Fruit fly (Drosophila melanogaster) whole organism, pupa: ENCODE data around the gene CG13898.

Source experiments
- CG10348 ChIP-seq: fragments of 200-800 bp; sonication (Bioruptor generic); IDR thresholded peaks from 2 replicates; pipeline ENCODE4 v1.3.6; 2022; ENCODE audit warnings: missing biosample characterization, missing genetic modification characterization
- CG12605 ChIP-seq: fragments of 200-800 bp; sonication (Bioruptor generic); IDR thresholded peaks from 2 replicates; pipeline ENCODE4 v1.3.6; 2022; ENCODE audit warnings: missing biosample characterization, missing genetic modification characterization
- CG13204 ChIP-seq: fragments of 200-800 bp; sonication (Bioruptor generic); optimal IDR thresholded peaks from 2 replicates; lab custom pipeline; 2018; ENCODE audit warnings: missing biosample characterization, mild to moderate bottlenecking, missing genetic modification characterization, moderate library complexity
- CG14655 ChIP-seq: fragments of 200-800 bp; sonication (Bioruptor generic); optimal IDR thresholded peaks from 3 replicates; lab custom pipeline; 2017; ENCODE audit warnings: mild to moderate bottlenecking, missing biosample characterization, missing genetic modification reagents, missing genetic modification characterization
- CG15710 ChIP-seq: fragments of 200-800 bp; sonication (Bioruptor generic); optimal IDR thresholded peaks from 2 replicates; lab custom pipeline; 2018; ENCODE audit warnings: missing biosample characterization, mild to moderate bottlenecking, missing genetic modification characterization, moderate library complexity
- CG17806 ChIP-seq: fragments of 200-800 bp; sonication (Bioruptor generic); optimal IDR thresholded peaks from 2 replicates; lab custom pipeline; 2018; ENCODE audit warnings: missing biosample characterization, mild to moderate bottlenecking, missing genetic modification characterization, moderate library complexity
- CG32121 ChIP-seq: fragments of 200-800 bp; sonication (Bioruptor generic); IDR thresholded peaks from 2 replicates; pipeline ENCODE4 v1.3.6; 2022; ENCODE audit warnings: missing biosample characterization, missing genetic modification characterization
- CG34367 ChIP-seq: fragments of 200-800 bp; sonication (Bioruptor generic); optimal IDR thresholded peaks from 2 replicates; lab custom pipeline; 2018; ENCODE audit warnings: missing biosample characterization, mild to moderate bottlenecking, missing genetic modification characterization
- CG4496 ChIP-seq: fragments of 200-800 bp; sonication (Bioruptor generic); IDR thresholded peaks from 3 replicates; pipeline ENCODE4 v1.3.6; 2022; ENCODE audit warnings: missing biosample characterization, missing genetic modification characterization
- CG8159 ChIP-seq: fragments of 200-800 bp; sonication (Bioruptor generic); optimal IDR thresholded peaks from 3 replicates; lab custom pipeline; 2018; ENCODE audit warnings: missing biosample characterization, mild to moderate bottlenecking, missing genetic modification characterization, moderate library complexity
- CG8301 ChIP-seq: fragments of 200-800 bp; sonication (Bioruptor generic); optimal IDR thresholded peaks from 2 replicates; lab custom pipeline; 2018; ENCODE audit warnings: missing biosample characterization, mild to moderate bottlenecking, missing genetic modification characterization
- CG9948 ChIP-seq: fragments of 200-800 bp; sonication (Bioruptor generic); optimal IDR thresholded peaks from 2 replicates; lab custom pipeline; 2018; ENCODE audit warnings: missing biosample characterization, mild to moderate bottlenecking, missing genetic modification characterization, moderate library complexity
- D1 ChIP-seq: fragments of 200-800 bp; sonication (Bioruptor generic); optimal IDR thresholded peaks from 2 replicates; lab custom pipeline; 2018; ENCODE audit warnings: missing biosample characterization, mild to moderate bottlenecking, missing genetic modification characterization, moderate library complexity
- EcR ChIP-seq: fragments of 200-800 bp; sonication (Bioruptor generic); optimal IDR thresholded peaks from 3 replicates; lab custom pipeline; 2019; ENCODE audit warnings: missing biosample characterization, missing genetic modification characterization, mild to moderate bottlenecking, moderate library complexity, missing genetic modification reagents
- Ets98B ChIP-seq: fragments of 200-800 bp; sonication (Bioruptor generic); IDR thresholded peaks from 2 replicates; pipeline ENCODE4 v1.3.6; 2022; ENCODE audit warnings: missing biosample characterization, missing genetic modification characterization
- Pif1A ChIP-seq: fragments of 200-800 bp; sonication (Bioruptor generic); optimal IDR thresholded peaks from 3 replicates; lab custom pipeline; 2016; ENCODE audit warnings: missing biosample characterization, missing genetic modification characterization
- Pif1B ChIP-seq: fragments of 200-800 bp; sonication (Bioruptor generic); optimal IDR thresholded peaks from 3 replicates; lab custom pipeline; 2016; ENCODE audit warnings: missing biosample characterization, missing genetic modification characterization
- Snoo ChIP-seq: fragments of 200-800 bp; sonication (Bioruptor generic); optimal IDR thresholded peaks from 3 replicates; lab custom pipeline; 2017; ENCODE audit warnings: missing biosample characterization, mild to moderate bottlenecking, missing genetic modification characterization, inconsistent platforms
- fd96Ca ChIP-seq: fragments of 200-800 bp; sonication (Bioruptor generic); IDR thresholded peaks from 3 replicates; pipeline ENCODE4 v1.3.6; 2022; ENCODE audit warnings: missing biosample characterization, missing genetic modification characterization
- gl ChIP-seq: fragments of 200-800 bp; sonication (Bioruptor generic); optimal IDR thresholded peaks from 2 replicates; lab custom pipeline; 2018; ENCODE audit warnings: missing biosample characterization, mild to moderate bottlenecking, missing genetic modification characterization
- rn ChIP-seq: fragments of 200-800 bp; sonication (Bioruptor generic); IDR thresholded peaks from 2 replicates; pipeline ENCODE4 v1.3.6; 2022; ENCODE audit warnings: missing biosample characterization, missing genetic modification characterization

Gene CG13898

DNA sequence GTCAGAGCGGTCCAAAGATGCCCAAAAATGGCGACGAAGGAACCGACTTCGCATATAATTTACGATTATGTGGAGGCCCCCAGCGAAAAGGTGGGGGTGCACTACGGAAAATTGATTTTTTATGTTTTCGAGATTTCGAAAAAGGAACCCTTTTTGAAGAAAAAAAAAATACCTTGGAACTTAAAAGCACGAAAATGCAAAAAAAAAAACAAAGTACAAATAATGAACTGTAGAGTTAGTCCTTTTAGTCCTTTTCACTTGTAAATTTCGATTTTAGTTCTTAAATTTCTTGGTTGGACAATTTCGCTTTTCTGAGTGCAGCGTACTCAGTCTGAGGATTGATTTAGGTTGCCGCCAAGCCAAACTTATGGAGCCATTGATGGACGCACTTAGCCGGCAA, 45.3 kb downstream of the CG13898 start:
- peak; percentile 3 for TF ChIP-seq CG17806 (tag; lab: Kevin White, UChicago)
- TF ChIP-seq CG15710 = no peak
- TF ChIP-seq gl = no peak
- peak; percentile 44 for TF ChIP-seq Snoo (tag; lab: Kevin White, UChicago)
- TF ChIP-seq CG12605 = no peak
- TF ChIP-seq D1 (tag; lab: Kevin White, UChicago) = no peak
- 0 out of 3 replicates have a peak, but pooled peaks have one; percentile 7 for TF ChIP-seq CG4496 (GFP tag; lab: Robert Waterston, UW)

DNA sequence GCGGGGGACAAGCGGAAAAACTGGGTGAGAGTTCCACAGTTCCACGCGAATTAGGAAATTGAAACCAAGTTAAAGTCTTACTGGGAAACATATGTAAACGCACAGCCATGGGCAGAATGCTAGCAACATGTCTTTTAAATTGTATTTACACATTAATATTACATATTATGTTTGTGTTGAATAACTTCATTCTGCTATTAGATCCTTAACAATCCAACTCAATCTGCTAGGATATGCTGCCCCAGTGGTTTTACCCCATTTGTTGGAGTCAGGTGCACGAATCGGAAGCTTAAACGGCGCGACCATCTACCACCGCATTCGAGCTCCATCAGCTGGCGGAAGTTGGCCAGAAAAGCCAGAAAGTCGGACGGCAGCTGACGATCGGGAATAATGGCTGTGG, 47.5 kb downstream of the CG13898 start:
- TF ChIP-seq rn (GFP tag; lab: Robert Waterston, UW) = 0 out of 2 replicates have a peak, but pooled peaks have one; percentile 8
- peak; percentile 14 for TF ChIP-seq Pif1B
- no peak for TF ChIP-seq CG13204 (GFP tag; lab: Kevin White, UChicago)
- peak; percentile 71 for TF ChIP-seq CG8301 (tag; lab: Kevin White, UChicago)
- no peak for TF ChIP-seq CG34367
- peak; percentile 80 for TF ChIP-seq Ets98B (GFP tag; lab: Robert Waterston, UW)
- TF ChIP-seq CG32121 (GFP tag; lab: Robert Waterston, UW) = peak; percentile 66
- no peak for TF ChIP-seq D1 (tag; lab: Kevin White, UChicago)
- TF ChIP-seq CG9948 = no peak
- TF ChIP-seq CG15710 = no peak
- peak; percentile 78 for TF ChIP-seq fd96Ca (GFP tag; lab: Robert Waterston, UW)
- TF ChIP-seq EcR = no peak
- TF ChIP-seq CG14655 = peak; percentile 57
- peak; percentile 75; the same call in 2 of the 3 replicates for TF ChIP-seq CG4496 (GFP tag; lab: Robert Waterston, UW)
- TF ChIP-seq CG10348 (GFP tag; lab: Robert Waterston, UW) = no peak
- peak; percentile 51; the same call in 1 of the 2 replicates for TF ChIP-seq CG12605
- TF ChIP-seq gl = no peak
- TF ChIP-seq CG8159 = peak; percentile 1
- peak; percentile 18 for TF ChIP-seq CG17806 (tag; lab: Kevin White, UChicago)
- TF ChIP-seq Pif1A (GFP tag; lab: Kevin White, UChicago) = peak; percentile 14
- no peak for TF ChIP-seq Snoo (tag; lab: Kevin White, UChicago)

DNA sequence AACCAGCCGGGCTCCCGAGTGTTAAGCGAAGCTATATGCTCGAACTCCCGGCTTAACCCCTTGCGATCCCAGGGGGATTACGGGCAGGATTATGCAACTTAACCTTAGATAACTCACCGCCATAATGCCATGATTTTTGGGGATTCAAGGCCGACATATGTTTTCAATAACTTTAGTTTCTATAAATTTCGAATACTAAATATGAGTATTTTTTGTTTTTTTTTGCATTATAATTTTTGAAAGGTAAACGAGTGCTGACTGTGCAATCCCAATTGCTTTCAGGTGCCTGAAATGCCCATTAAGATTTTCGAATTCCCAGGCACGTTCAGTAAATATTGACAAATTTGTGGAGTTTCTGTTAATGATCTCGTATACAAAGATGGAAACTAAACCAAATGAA, 48.6 kb downstream of the CG13898 start, which contains the start of gene hng3:
TSS of gene hng3 (minus strand) at position 231 of the 400 bp plus-strand sequence.
- TF ChIP-seq CG12605 = no peak
- TF ChIP-seq Pif1B = no peak
- TF ChIP-seq CG32121 (GFP tag; lab: Robert Waterston, UW) = no peak
- no peak for TF ChIP-seq D1 (tag; lab: Kevin White, UChicago)
- TF ChIP-seq EcR = no peak
- TF ChIP-seq CG4496 (GFP tag; lab: Robert Waterston, UW) = no peak
- TF ChIP-seq CG34367 = no peak
- no peak for TF ChIP-seq CG15710
- no peak for TF ChIP-seq Ets98B (GFP tag; lab: Robert Waterston, UW)
- TF ChIP-seq CG14655 = no peak
- TF ChIP-seq rn (GFP tag; lab: Robert Waterston, UW) = no peak
- no peak for TF ChIP-seq CG13204 (GFP tag; lab: Kevin White, UChicago)
- TF ChIP-seq Snoo (tag; lab: Kevin White, UChicago) = no peak
- TF ChIP-seq gl = no peak
- no peak for TF ChIP-seq CG17806 (tag; lab: Kevin White, UChicago)
- no peak for TF ChIP-seq CG8159
- TF ChIP-seq fd96Ca (GFP tag; lab: Robert Waterston, UW) = no peak
- TF ChIP-seq Pif1A (GFP tag; lab: Kevin White, UChicago) = no peak
- TF ChIP-seq, all 21 proteins: peak for 0

DNA sequence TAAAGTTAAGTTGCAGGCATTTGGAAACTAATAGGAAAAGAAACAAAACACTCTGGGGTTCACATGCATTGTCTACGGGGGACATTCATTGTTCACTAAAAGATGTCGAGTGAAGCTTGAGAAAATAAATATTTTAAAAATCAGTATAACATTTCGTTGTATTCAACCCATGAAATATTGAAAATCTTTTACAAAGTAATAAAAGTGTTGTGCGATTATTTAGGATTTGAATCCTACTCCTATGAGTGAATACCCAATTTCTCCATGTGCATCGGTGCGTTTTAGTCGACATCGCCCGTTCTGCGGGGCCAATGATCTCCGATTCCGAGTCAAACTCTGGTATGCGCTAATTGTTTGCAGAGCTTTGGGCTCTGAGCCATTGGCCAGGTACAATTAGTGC, 49.2 kb downstream of the CG13898 start:
- TF ChIP-seq CG15710 (no peak), Pif1A (GFP tag; lab: Kevin White, UChicago) (peak; percentile 8), CG32121 (GFP tag; lab: Robert Waterston, UW) (peak; percentile 67; the same call in 1 of the 2 replicates), fd96Ca (GFP tag; lab: Robert Waterston, UW) (0 out of 3 replicates have a peak, but pooled peaks have one; percentile 28), CG10348 (GFP tag; lab: Robert Waterston, UW) (0 out of 2 replicates have a peak, but pooled peaks have one; percentile 19), D1 (tag; lab: Kevin White, UChicago) (no peak), Snoo (tag; lab: Kevin White, UChicago) (no peak), CG12605 (0 out of 2 replicates have a peak, but pooled peaks have one; percentile 12), Ets98B (GFP tag; lab: Robert Waterston, UW) (peak; percentile 60), rn (GFP tag; lab: Robert Waterston, UW) (no peak), CG14655 (peak; percentile 14), CG9948 (no peak), CG8159 (no peak), CG8301 (tag; lab: Kevin White, UChicago) (no peak), CG34367 (no peak), Pif1B (no peak), CG17806 (tag; lab: Kevin White, UChicago) (no peak), CG13204 (GFP tag; lab: Kevin White, UChicago) (no peak), EcR (peak; percentile 19), gl (no peak), CG4496 (GFP tag; lab: Robert Waterston, UW) (peak; percentile 45; the same call in 2 of the 3 replicates)

DNA sequence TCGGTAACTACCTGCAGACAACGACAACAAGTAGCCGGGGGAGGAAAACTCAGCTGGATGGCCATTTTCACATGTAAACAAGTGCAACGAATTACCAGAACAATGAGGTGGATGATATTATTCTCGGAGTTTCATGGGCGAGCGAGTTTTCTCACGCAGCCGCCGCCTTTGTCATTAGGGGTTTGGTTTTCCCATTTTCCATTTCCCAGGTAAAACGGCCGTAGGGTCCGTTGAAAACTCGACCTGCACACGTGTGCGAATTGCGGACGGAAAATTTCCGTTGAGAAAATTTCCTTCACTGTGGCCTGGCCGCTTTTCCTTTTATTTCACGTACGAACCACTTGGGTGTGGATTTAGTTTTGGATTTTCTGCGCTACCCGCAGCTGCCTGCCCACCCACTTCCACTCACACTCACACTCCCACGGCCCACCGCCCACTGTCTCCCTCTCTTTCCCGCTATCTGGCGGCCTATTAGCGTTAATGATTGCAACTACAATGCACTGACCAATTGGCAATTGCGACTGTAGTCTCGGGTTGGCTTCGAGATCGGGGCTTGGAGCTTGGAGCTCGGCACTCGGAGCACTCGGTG, 50.2 kb downstream of the CG13898 start:
- 0 out of 3 replicates have a peak, but pooled peaks have one; percentile 36 for TF ChIP-seq CG4496 (GFP tag; lab: Robert Waterston, UW)
- TF ChIP-seq fd96Ca (GFP tag; lab: Robert Waterston, UW) = peak; percentile 51; the same call in 1 of the 3 replicates
- TF ChIP-seq Ets98B (GFP tag; lab: Robert Waterston, UW) = peak; percentile 58
- TF ChIP-seq CG17806 (tag; lab: Kevin White, UChicago) = no peak
